Fruit fly (Drosophila melanogaster) whole organism, embryonic: ENCODE data around the gene Cyt-c-d.

ENCODE experiments used
- Bgb ChIP-seq: fragments of 200-800 bp; sonication (Bioruptor generic); IDR thresholded peaks from 2 replicates; pipeline ENCODE4 v1.3.6; 2022; ENCODE audit warnings: missing biosample characterization, missing genetic modification characterization; ENCODE audit not compliant: partially characterized antibody
- Bteb2 ChIP-seq: fragments of 200-800 bp; sonication (Bioruptor generic); optimal IDR thresholded peaks from 2 replicates; lab custom pipeline; 2016; ENCODE audit warnings: missing biosample characterization, missing genetic modification characterization
- CG1024 ChIP-seq: fragments of 200-800 bp; sonication (Bioruptor generic); IDR thresholded peaks from 2 replicates; pipeline ENCODE4 v1.3.6; 2022; ENCODE audit warnings: missing biosample characterization, missing genetic modification characterization
- CG10366 ChIP-seq: fragments of 200-800 bp; sonication (Bioruptor generic); IDR thresholded peaks from 2 replicates; pipeline ENCODE4 v1.3.6; 2022; ENCODE audit warnings: missing biosample characterization, missing genetic modification characterization
- CG12104 ChIP-seq: fragments of 200-800 bp; sonication (Bioruptor generic); optimal IDR thresholded peaks from 3 replicates; lab custom pipeline; 2016; ENCODE audit warnings: missing biosample characterization, missing genetic modification characterization
- CG12155 ChIP-seq: fragments of 200-800 bp; sonication (Bioruptor generic); optimal IDR thresholded peaks from 3 replicates; lab custom pipeline; 2016; ENCODE audit warnings: missing biosample characterization, missing genetic modification characterization
- CG13287 ChIP-seq: fragments of 200-800 bp; sonication (Bioruptor generic); IDR thresholded peaks from 2 replicates; pipeline ENCODE4 v1.3.6; 2022; ENCODE audit warnings: missing biosample characterization, missing genetic modification characterization; ENCODE audit not compliant: partially characterized antibody
- CG16813 ChIP-seq: fragments of 200-800 bp; sonication (Bioruptor generic); IDR thresholded peaks from 3 replicates; pipeline ENCODE4 v1.3.6; 2022; ENCODE audit warnings: missing biosample characterization, missing genetic modification characterization; ENCODE audit not compliant: partially characterized antibody
- CG18599 ChIP-seq: fragments of 200-800 bp; sonication (Bioruptor generic); optimal IDR thresholded peaks from 3 replicates; lab custom pipeline; 2017; ENCODE audit warnings: missing biosample characterization, missing genetic modification characterization, mild to moderate bottlenecking, moderate library complexity, missing genetic modification reagents
- CG2202 ChIP-seq: fragments of 200-800 bp; sonication (Bioruptor generic); optimal IDR thresholded peaks from 2 replicates; lab custom pipeline; 2018; ENCODE audit warnings: missing biosample characterization, mild to moderate bottlenecking, missing genetic modification characterization
- CG2712 ChIP-seq: fragments of 200-800 bp; optimal IDR thresholded peaks from 3 replicates; lab custom pipeline; 2019; ENCODE audit warnings: missing biosample characterization, mild to moderate bottlenecking, missing genetic modification characterization, moderate library complexity
- CG31388 ChIP-seq: fragments of 200-800 bp; sonication (Bioruptor generic); optimal IDR thresholded peaks from 2 replicates; lab custom pipeline; 2016; ENCODE audit warnings: missing biosample characterization, missing genetic modification characterization
- CG3163 ChIP-seq: fragments of 200-800 bp; sonication (Bioruptor generic); optimal IDR thresholded peaks from 3 replicates; lab custom pipeline; 2016; ENCODE audit warnings: missing biosample characterization, missing genetic modification characterization
- CG32532 ChIP-seq: fragments of 200-800 bp; sonication (Bioruptor generic); IDR thresholded peaks from 2 replicates; pipeline ENCODE4 v1.3.6; 2022; ENCODE audit warnings: missing biosample characterization, missing genetic modification characterization
- CG33213 ChIP-seq: fragments of 200-800 bp; sonication (Bioruptor generic); optimal IDR thresholded peaks from 3 replicates; lab custom pipeline; 2016; ENCODE audit warnings: missing biosample characterization, missing genetic modification characterization
- CG34224 ChIP-seq: fragments of 200-800 bp; sonication (Bioruptor generic); IDR thresholded peaks from 3 replicates; pipeline ENCODE4 v1.3.6; 2022; ENCODE audit warnings: missing biosample characterization, missing genetic modification characterization; ENCODE audit not compliant: partially characterized antibody
- CG3726 ChIP-seq: fragments of 200-800 bp; sonication (Bioruptor generic); IDR thresholded peaks from 3 replicates; pipeline ENCODE4, ENCODE4 v1.3.6; 2022; ENCODE audit warnings: missing biosample characterization, missing genetic modification characterization
- CG6791 ChIP-seq: fragments of 200-800 bp; sonication (Bioruptor generic); IDR thresholded peaks from 3 replicates; pipeline ENCODE4 v1.3.6; 2022; ENCODE audit warnings: missing biosample characterization, missing genetic modification characterization; ENCODE audit not compliant: partially characterized antibody
- CG7963 ChIP-seq: fragments of 200-800 bp; sonication (Bioruptor generic); IDR thresholded peaks from 3 replicates; pipeline ENCODE4 v1.3.6; 2022; ENCODE audit warnings: missing biosample characterization, missing genetic modification characterization; ENCODE audit not compliant: partially characterized antibody
- CG9609 ChIP-seq: fragments of 200-800 bp; sonication (Bioruptor generic); optimal IDR thresholded peaks from 3 replicates; lab custom pipeline; 2016; ENCODE audit warnings: missing biosample characterization, missing genetic modification characterization
- Ets97D ChIP-seq: fragments of 200-800 bp; sonication (Bioruptor generic); optimal IDR thresholded peaks from 3 replicates; lab custom pipeline; 2016; ENCODE audit warnings: missing biosample characterization, missing genetic modification characterization
- HLH4C ChIP-seq: fragments of 200-800 bp; sonication (Bioruptor generic); IDR thresholded peaks from 3 replicates; pipeline ENCODE4 v1.3.6; 2022; ENCODE audit warnings: missing biosample characterization, missing genetic modification characterization; ENCODE audit not compliant: partially characterized antibody
- Hmr ChIP-seq: fragments of 200-800 bp; sonication (Bioruptor generic); optimal IDR thresholded peaks from 3 replicates; lab custom pipeline; 2017; ENCODE audit warnings: mild to moderate bottlenecking, missing biosample characterization, missing genetic modification reagents, missing genetic modification characterization
- Med ChIP-seq: fragments of 200-800 bp; sonication (Bioruptor generic); peaks from one replicate; lab custom pipeline; 2016; ENCODE audit warnings: missing biosample characterization, missing genetic modification characterization, mild to moderate bottlenecking, inconsistent platforms, moderate library complexity
- Scr ChIP-seq: fragments of 200-800 bp; sonication (Bioruptor generic); IDR thresholded peaks from 2 replicates; pipeline ENCODE4 v1.3.6; 2022; ENCODE audit warnings: missing biosample characterization, missing genetic modification characterization; ENCODE audit not compliant: partially characterized antibody
- Six4 ChIP-seq: fragments of 200-800 bp; sonication (Bioruptor generic); optimal IDR thresholded peaks from 2 replicates; lab custom pipeline; 2016; ENCODE audit warnings: missing biosample characterization, missing genetic modification characterization
- Sox102F ChIP-seq: fragments of 200-800 bp; sonication (Bioruptor generic); optimal IDR thresholded peaks from 2 replicates; lab custom pipeline; 2018; ENCODE audit warnings: missing biosample characterization, mild to moderate bottlenecking, missing genetic modification characterization, moderate library complexity
- Sry-δ ChIP-seq: fragments of 200-800 bp; sonication (Bioruptor generic); optimal IDR thresholded peaks from 2 replicates; lab custom pipeline; 2016; ENCODE audit warnings: missing biosample characterization, missing genetic modification characterization
- Trl ChIP-seq, 3 experiments: fragments of >200 bp in 2 of 3; fragments of 200-800 bp in 1 of 3; sonication (Bioruptor generic) in 1 of 3; optimal IDR thresholded peaks; 2 replicates in 1 of 3; 3 replicates in 2 of 3; lab custom pipeline; 2016 to 2017; ENCODE audit warnings: missing biosample characterization in 1 of 3, missing genetic modification characterization in 1 of 3
- Usf ChIP-seq: fragments of 200-800 bp; sonication (Bioruptor generic); optimal IDR thresholded peaks from 2 replicates; lab custom pipeline; 2017; ENCODE audit warnings: missing genotype, missing biosample characterization, missing genetic modification characterization
- ato ChIP-seq: fragments of 200-800 bp; sonication (Bioruptor generic); IDR thresholded peaks from 2 replicates; pipeline ENCODE4 v1.3.6; 2022; ENCODE audit warnings: missing biosample characterization, missing genetic modification characterization; ENCODE audit not compliant: partially characterized antibody
- bbx ChIP-seq: fragments of 200-800 bp; sonication (Bioruptor generic); IDR thresholded peaks from 2 replicates; pipeline ENCODE4 v1.3.6; 2022; ENCODE audit warnings: missing biosample characterization, missing genetic modification characterization; ENCODE audit not compliant: partially characterized antibody
- dati ChIP-seq: fragments of 200-800 bp; sonication (Bioruptor generic); IDR thresholded peaks from 2 replicates; pipeline ENCODE4 v1.3.6; 2022; ENCODE audit warnings: missing biosample characterization, missing genetic modification characterization
- eyg ChIP-seq: fragments of 200-800 bp; sonication (Bioruptor generic); optimal IDR thresholded peaks from 3 replicates; lab custom pipeline; 2016; ENCODE audit warnings: missing biosample characterization, missing genetic modification characterization
- lilli ChIP-seq: fragments of 200-800 bp; sonication (Bioruptor generic); optimal IDR thresholded peaks from 3 replicates; lab custom pipeline; 2016; ENCODE audit warnings: missing biosample characterization, missing genetic modification characterization
- mam ChIP-seq: fragments of 200-800 bp; sonication (Bioruptor generic); optimal IDR thresholded peaks from 3 replicates; lab custom pipeline; 2016; ENCODE audit warnings: missing biosample characterization, missing genetic modification characterization
- nerfin-2 ChIP-seq: fragments of 200-800 bp; sonication (Bioruptor generic); IDR thresholded peaks from 2 replicates; pipeline ENCODE4 v1.3.6; 2022; ENCODE audit warnings: missing biosample characterization, missing genetic modification characterization; ENCODE audit not compliant: partially characterized antibody
- repo ChIP-seq: fragments of 200-800 bp; sonication (Bioruptor generic); optimal IDR thresholded peaks from 2 replicates; lab custom pipeline; 2016; ENCODE audit warnings: missing biosample characterization, missing genetic modification characterization
- rib ChIP-seq: fragments of 200-800 bp; sonication (Bioruptor generic); IDR thresholded peaks from 2 replicates; pipeline ENCODE4 v1.3.6; 2022; ENCODE audit warnings: missing biosample characterization, missing genetic modification characterization
- sens ChIP-seq: fragments of 200-800 bp; sonication (Bioruptor generic); peaks from one replicate; lab custom pipeline; 2016; ENCODE audit warnings: missing biosample characterization, missing genetic modification characterization
- so ChIP-seq: fragments of 200-800 bp; sonication (Bioruptor generic); IDR thresholded peaks from 3 replicates; pipeline ENCODE4 v1.3.6; 2022; ENCODE audit warnings: missing biosample characterization, missing genetic modification characterization
- sr ChIP-seq: fragments of 200-800 bp; sonication (Bioruptor generic); IDR thresholded peaks from 3 replicates; pipeline ENCODE4 v1.3.6; 2022; ENCODE audit warnings: missing biosample characterization, missing genetic modification characterization
- tgo ChIP-seq: fragments of 200-800 bp; sonication (Bioruptor generic); IDR thresholded peaks from 3 replicates; pipeline ENCODE4 v1.3.6; 2022; ENCODE audit warnings: missing biosample characterization, missing genetic modification characterization
- tna ChIP-seq: fragments of 200-800 bp; sonication (Bioruptor generic); IDR thresholded peaks from 2 replicates; pipeline ENCODE4 v1.3.6; 2022; ENCODE audit warnings: missing biosample characterization, missing genetic modification characterization; ENCODE audit not compliant: partially characterized antibody

The Cyt-c-d gene

DNA sequence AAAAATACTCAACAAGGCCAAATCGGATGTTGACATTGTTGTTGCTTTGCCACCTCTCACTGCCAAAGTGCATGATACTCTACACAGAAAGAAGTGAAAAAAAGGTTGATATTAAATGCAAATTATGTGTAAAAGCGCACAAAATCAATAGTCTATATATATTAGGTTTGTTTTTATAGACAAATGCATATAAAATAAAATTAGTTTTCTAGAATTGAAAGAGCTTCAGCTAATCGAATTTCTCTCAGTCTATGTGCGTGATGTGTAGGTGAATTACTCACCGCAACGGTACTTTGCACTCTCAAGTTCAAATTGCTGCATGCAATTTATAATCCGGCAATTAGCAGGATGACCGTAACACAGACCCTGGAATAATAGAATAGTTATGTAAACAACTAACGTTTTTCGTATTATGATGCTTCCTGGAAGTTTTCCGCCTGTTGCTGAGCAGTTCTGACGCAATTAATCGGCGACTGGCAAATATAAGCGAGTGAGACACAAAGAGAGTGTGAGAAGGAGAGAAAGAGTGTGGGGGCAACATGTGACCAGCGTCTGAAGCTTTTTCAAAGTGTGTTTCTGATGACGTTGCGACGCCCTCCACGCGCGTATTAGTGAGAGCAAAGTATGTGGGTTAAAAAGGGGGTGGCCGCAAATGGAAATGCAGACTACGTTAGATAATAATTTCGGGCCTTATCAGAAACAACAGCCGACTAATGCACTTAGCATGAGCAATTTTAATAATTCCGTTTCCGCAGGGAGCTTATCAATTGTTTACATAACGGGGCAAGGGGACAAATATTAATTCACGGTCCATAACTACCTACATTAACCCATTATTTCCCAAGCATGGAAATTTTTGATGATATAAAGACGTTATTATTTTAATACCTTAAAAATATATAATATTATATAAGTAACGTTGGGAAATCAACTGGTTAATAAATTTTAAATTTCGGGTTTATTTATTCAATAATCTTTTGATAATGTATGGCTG, 5.3 kb downstream of the Cyt-c-d start (continued):
- TF ChIP-seq Sry-δ (peak; percentile 35), Ets97D (GFP tag; lab: Kevin White, UChicago) (peak; percentile 60), CG12104 (GFP tag; lab: Kevin White, UChicago) (peak; percentile 90), CG2202 (tag; lab: Kevin White, UChicago) (peak; percentile 47), Bteb2 (GFP tag; lab: Kevin White, UChicago) (peak; percentile 75), HLH4C (GFP tag; lab: Robert Waterston, UW) (0 out of 3 replicates have a peak, but pooled peaks have one; percentile 17), dati (GFP tag; lab: Robert Waterston, UW) (peak; percentile 91), CG12155 (peak; percentile 79), repo (GFP tag; lab: Kevin White, UChicago) (peak; percentile 49), Med (GFP tag; lab: Kevin White, UChicago) (peak; percentile 95), CG10366 (GFP tag; lab: Robert Waterston, UW) (peak; percentile 95), tgo (GFP tag; lab: Robert Waterston, UW) (peak; percentile 96), Trl (optimal IDR thresholded peaks at IDR 0.05; lab: Kevin White, UChicago) (peak; percentile 28 to 33), Trl (GFP tag; optimal IDR thresholded peaks at IDR 0.05; lab: Kevin White, UChicago) (peak; percentile 76), eyg (GFP tag; lab: Kevin White, UChicago) (peak; percentile 16)
- TF ChIP-seq, all 482 proteins: peak for 409

DNA sequence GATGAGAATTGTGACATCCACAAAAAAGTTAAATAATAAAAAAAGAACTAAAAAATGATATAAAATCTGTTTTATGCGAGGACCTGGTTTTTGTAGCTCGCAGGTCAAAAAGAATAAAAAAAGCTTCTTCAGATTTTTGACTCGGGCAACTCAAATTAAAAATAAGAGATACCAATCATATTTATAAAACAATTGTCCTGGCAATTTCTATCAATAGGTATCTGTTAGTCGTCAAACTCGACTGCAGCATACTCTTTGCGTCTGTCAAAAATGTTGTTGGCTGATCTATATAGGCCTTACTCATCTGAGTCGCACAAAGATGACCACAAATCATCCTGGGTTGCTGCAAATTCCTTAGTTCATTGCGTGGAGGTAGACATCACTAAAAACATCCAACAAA, 6.9 kb downstream of the Cyt-c-d start:
- peak; percentile 45; the same call in 2 of the 3 replicates for TF ChIP-seq CG7963
- no peak for TF ChIP-seq sr
- 0 out of 2 replicates have a peak, but pooled peaks have one; percentile 40 for TF ChIP-seq ato
- TF ChIP-seq Hmr = no peak
- no peak for TF ChIP-seq Six4
- peak; percentile 21; the same call in 1 of the 3 replicates for TF ChIP-seq CG34224 (GFP tag; lab: Robert Waterston, UW)
- TF ChIP-seq HLH4C (GFP tag; lab: Robert Waterston, UW) = peak; percentile 75
- no peak for TF ChIP-seq CG3726 (GFP tag; lab: Robert Waterston, UW)
- peak; percentile 40; the same call in 1 of the 2 replicates for TF ChIP-seq Scr (GFP tag; lab: Robert Waterston, UW)
- peak; percentile 4 for TF ChIP-seq sens (GFP tag; lab: Kevin White, UChicago)
- peak; percentile 63; the same call in 1 of the 2 replicates for TF ChIP-seq Bgb (GFP tag; lab: Robert Waterston, UW)
- peak; percentile 60; the same call in 1 of the 3 replicates for TF ChIP-seq CG6791 (GFP tag; lab: Robert Waterston, UW)
- peak; percentile 26 for TF ChIP-seq Med (GFP tag; lab: Kevin White, UChicago)
- TF ChIP-seq CG33213 (GFP tag; lab: Kevin White, UChicago) = no peak
- TF ChIP-seq nerfin-2 = peak; percentile 51
- TF ChIP-seq CG16813 (GFP tag; lab: Robert Waterston, UW) = peak; percentile 56

DNA sequence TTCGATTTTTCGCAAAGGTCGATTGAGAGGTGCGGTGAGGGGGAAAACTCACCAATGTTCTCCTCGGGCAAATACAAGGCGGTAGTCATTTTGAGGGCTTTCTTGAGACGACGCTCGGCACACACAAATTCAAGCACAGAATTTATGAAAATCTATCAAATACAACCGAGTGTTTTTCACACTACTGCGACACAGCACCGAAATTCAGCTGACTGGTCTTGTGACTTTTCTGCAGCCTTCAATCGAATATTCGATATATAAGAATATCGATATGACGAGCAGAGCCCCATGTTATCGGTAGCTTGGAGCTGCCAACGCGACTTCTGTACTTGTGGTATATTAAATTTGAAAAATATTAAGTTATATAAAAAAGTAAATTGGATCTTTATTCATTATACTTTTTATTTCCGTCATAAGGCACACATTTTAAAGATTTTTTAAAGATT, 11.9 kb downstream of the Cyt-c-d start, which contains the start of gene VhaSFD:
VhaSFD (minus strand) TSS at position 249 of the 446 bp plus-strand sequence.
- TF ChIP-seq CG9609 (GFP tag; lab: Kevin White, UChicago) (no peak), Sox102F (GFP tag; lab: Kevin White, UChicago) (no peak), CG31388 (no peak), rib (GFP tag; lab: Robert Waterston, UW) (peak; percentile 70), CG2712 (tag; lab: Kevin White, UChicago) (peak; percentile 62), mam (no peak), CG18599 (GFP tag; lab: Kevin White, UChicago) (no peak), Bteb2 (GFP tag; lab: Kevin White, UChicago) (no peak), Usf (GFP tag; lab: Kevin White, UChicago) (peak; percentile 29), CG1024 (GFP tag; lab: Robert Waterston, UW) (no peak), tna (GFP tag; lab: Robert Waterston, UW) (peak; percentile 32; the same call in 1 of the 2 replicates), CG3163 (no peak), lilli (GFP tag; lab: Kevin White, UChicago) (peak; percentile 40), CG13287 (peak; percentile 83), CG32532 (GFP tag; lab: Robert Waterston, UW) (0 out of 2 replicates have a peak, but pooled peaks have one; percentile 14), so (GFP tag; lab: Robert Waterston, UW) (0 out of 3 replicates have a peak, but pooled peaks have one; percentile 22), bbx (GFP tag; lab: Robert Waterston, UW) (peak; percentile 73)
